Worm (Caenorhabditis elegans) whole organism, L4 larva: Measurements from ENCODE around the gene sur-5.

Experiments
- F10B5.3 ChIP-seq: sonication (generic microtip); optimal IDR thresholded peaks from 2 replicates; lab custom pipeline; 2016; ENCODE audit warnings: mild to moderate bottlenecking, missing genetic modification characterization, missing compliant biosample characterization
- F44E2.7 ChIP-seq: fragments of 200-800 bp; sonication (Bioruptor generic); IDR thresholded peaks from 2 replicates; pipeline ENCODE4 v2.1.2; 2022; ENCODE audit warnings: missing genetic modification characterization, missing compliant biosample characterization
- F49E8.2 ChIP-seq: sonication (generic microtip); optimal IDR thresholded peaks from 2 replicates; lab custom pipeline; 2016; ENCODE audit warnings: missing compliant biosample characterization, mild to moderate bottlenecking, missing genetic modification characterization, borderline replicate concordance
- R02D3.7 ChIP-seq: fragments of 150-350 bp; sonication (generic microtip); optimal IDR thresholded peaks from 3 replicates; lab custom pipeline; 2014; ENCODE audit warnings: missing biosample characterization, missing genetic modification characterization
- T20F7.1 ChIP-seq: fragments of 200-800 bp; sonication (Bioruptor generic); optimal IDR thresholded peaks from 2 replicates; lab custom pipeline; 2018; ENCODE audit warnings: mild to moderate bottlenecking, missing genetic modification characterization, missing compliant biosample characterization
- ZK337.2 ChIP-seq: fragments of 200-800 bp; sonication (Bioruptor generic); IDR thresholded peaks from 2 replicates; pipeline ENCODE4 v1.3.6; 2022; ENCODE audit warnings: missing genetic modification reagents, missing genetic modification characterization, missing compliant biosample characterization
- aha-1 ChIP-seq: fragments of 150-350 bp; peaks from one replicate; lab custom pipeline; 2014; ENCODE audit warnings: missing biosample characterization, missing genetic modification characterization
- aly-2 ChIP-seq: sonication (generic microtip); optimal IDR thresholded peaks from 2 replicates; lab custom pipeline; 2018; ENCODE audit warnings: missing biosample characterization, missing genetic modification characterization
- ceh-20 ChIP-seq: fragments of 200-800 bp; sonication (Bioruptor generic); IDR thresholded peaks from 2 replicates; pipeline ENCODE4 v1.3.6; 2022; ENCODE audit warnings: missing genetic modification reagents, missing genetic modification characterization, missing compliant biosample characterization
- ceh-44 ChIP-seq: fragments of 200-800 bp; sonication (Bioruptor generic); IDR thresholded peaks from 2 replicates; pipeline ENCODE4 v1.3.6; 2022; ENCODE audit warnings: missing genetic modification reagents, missing genetic modification characterization, missing compliant biosample characterization
- ceh-62 ChIP-seq: sonication (generic microtip); optimal IDR thresholded peaks from 2 replicates; lab custom pipeline; 2017; ENCODE audit warnings: missing biosample characterization, missing genetic modification characterization
- cey-2 ChIP-seq: sonication (generic microtip); optimal IDR thresholded peaks from 3 replicates; lab custom pipeline; 2017; ENCODE audit warnings: missing genetic modification characterization, mild to moderate bottlenecking, missing compliant biosample characterization, antibody characterized with exemption, borderline replicate concordance; ENCODE audit not compliant: insufficient read depth
- daf-16 ChIP-seq, 3 experiments: sonication (generic microtip); optimal IDR thresholded peaks; 2 replicates each; lab custom pipeline; 2016 to 2017; ENCODE audit warnings: missing genetic modification characterization in 3 of 3, missing genetic modification reagents in 3 of 3, mild to moderate bottlenecking in 2 of 3, missing compliant biosample characterization in 2 of 3, missing biosample characterization in 1 of 3, moderate library complexity in 1 of 3
- dmd-8 ChIP-seq: fragments of 200-800 bp; sonication (Bioruptor generic); IDR thresholded peaks from 2 replicates; pipeline ENCODE4 v1.3.6; 2022; ENCODE audit warnings: missing genetic modification characterization, missing compliant biosample characterization
- dmd-9 ChIP-seq: fragments of 200-800 bp; sonication (Bioruptor generic); IDR thresholded peaks from 2 replicates; pipeline ENCODE4 v1.3.6; 2022; ENCODE audit warnings: missing genetic modification reagents, missing genetic modification characterization, missing compliant biosample characterization
- duxl-1 ChIP-seq: sonication (generic microtip); optimal IDR thresholded peaks from 2 replicates; lab custom pipeline; 2016; ENCODE audit warnings: mild to moderate bottlenecking, missing genetic modification characterization, moderate library complexity, missing compliant biosample characterization; ENCODE audit not compliant: poor library complexity
- dve-1 ChIP-seq: sonication (generic microtip); optimal IDR thresholded peaks from 2 replicates; lab custom pipeline; 2017; ENCODE audit warnings: antibody characterized with exemption, mild to moderate bottlenecking, missing genetic modification characterization, missing compliant biosample characterization; ENCODE audit not compliant: insufficient read depth
- egl-27 ChIP-seq: sonication (generic microtip); optimal IDR thresholded peaks from 3 replicates; lab custom pipeline; 2017; ENCODE audit warnings: missing biosample characterization, missing genetic modification reagents, missing genetic modification characterization
- gei-8 ChIP-seq: fragments of 200-800 bp; sonication (Bioruptor generic); optimal IDR thresholded peaks from 2 replicates; lab custom pipeline; 2018; ENCODE audit warnings: mild to moderate bottlenecking, missing genetic modification characterization, missing compliant biosample characterization
- hlh-11 ChIP-seq: fragments of 200-800 bp; sonication (Bioruptor generic); optimal IDR thresholded peaks from 2 replicates; lab custom pipeline; 2018; ENCODE audit warnings: mild to moderate bottlenecking, missing genetic modification characterization, missing compliant biosample characterization
- hmg-1.1 ChIP-seq: fragments of 200-800 bp; sonication (Bioruptor generic); IDR thresholded peaks from 2 replicates; pipeline ENCODE4 v1.3.6; 2022; ENCODE audit warnings: missing genetic modification reagents, missing genetic modification characterization, missing compliant biosample characterization
- lim-7 ChIP-seq: fragments of 200-800 bp; sonication (Bioruptor generic); IDR thresholded peaks from 2 replicates; pipeline ENCODE4 v1.3.6; 2022; ENCODE audit warnings: missing genetic modification characterization, missing compliant biosample characterization
- lin-39 ChIP-seq: fragments of 150-350 bp; optimal IDR thresholded peaks from 2 replicates; lab custom pipeline; 2014; ENCODE audit warnings: missing biosample characterization, missing genetic modification reagents, missing genetic modification characterization
- mdt-29 ChIP-seq: fragments of 200-800 bp; sonication (Bioruptor generic); IDR thresholded peaks from 2 replicates; pipeline ENCODE4 v1.3.6; 2022; ENCODE audit warnings: missing genetic modification reagents, missing genetic modification characterization, missing compliant biosample characterization
- mxl-3 ChIP-seq: fragments of 200-800 bp; sonication (Bioruptor generic); optimal IDR thresholded peaks from 2 replicates; lab custom pipeline; 2018; ENCODE audit warnings: mild to moderate bottlenecking, missing genetic modification characterization, missing compliant biosample characterization
- nhr-102 ChIP-seq: sonication (generic microtip); optimal IDR thresholded peaks from 2 replicates; lab custom pipeline; 2016; ENCODE audit warnings: mild to moderate bottlenecking, missing genetic modification characterization, moderate library complexity, missing compliant biosample characterization
- nhr-28 ChIP-seq: fragments of 150-350 bp; optimal IDR thresholded peaks from 2 replicates; lab custom pipeline; 2014; ENCODE audit warnings: missing biosample characterization, missing genetic modification characterization
- nhr-41 ChIP-seq: fragments of 200-800 bp; sonication (Bioruptor generic); IDR thresholded peaks from 2 replicates; pipeline ENCODE4 v1.3.6; 2022; ENCODE audit warnings: missing genetic modification reagents, missing genetic modification characterization, missing compliant biosample characterization
- nhr-6 ChIP-seq: fragments of 150-350 bp; optimal IDR thresholded peaks from 2 replicates; lab custom pipeline; 2014; ENCODE audit warnings: missing biosample characterization, missing genetic modification characterization
- nhr-76 ChIP-seq: fragments of 150-350 bp; optimal IDR thresholded peaks from 2 replicates; lab custom pipeline; 2014; ENCODE audit warnings: missing biosample characterization, missing genetic modification characterization
- nhr-77 ChIP-seq: fragments of 150-350 bp; optimal IDR thresholded peaks from 2 replicates; lab custom pipeline; 2014; ENCODE audit warnings: missing biosample characterization, missing genetic modification characterization
- pha-4 ChIP-seq, 2 experiments: fragments of 150-350 bp in 1 of 2; fragments of 200-800 bp in 1 of 2; sonication (Bioruptor generic) in 1 of 2; IDR thresholded peaks in 1 of 2; optimal IDR thresholded peaks in 1 of 2; 2 replicates each; pipeline versions ENCODE4 v1.3.6 to Lab custom; 2014 to 2022; ENCODE audit warnings: missing genetic modification characterization in 2 of 2, missing genetic modification reagents in 2 of 2, missing biosample characterization in 1 of 2, missing compliant biosample characterization in 1 of 2
- pqm-1 ChIP-seq: sonication (generic microtip); optimal IDR thresholded peaks from 2 replicates; lab custom pipeline; 2017; ENCODE audit warnings: missing biosample characterization, missing genetic modification characterization
- skn-1 ChIP-seq: fragments of 150-350 bp; optimal IDR thresholded peaks from 2 replicates; lab custom pipeline; 2014; ENCODE audit warnings: missing biosample characterization, missing genetic modification characterization
- snpc-1.2 ChIP-seq: fragments of 200-800 bp; sonication (Bioruptor generic); IDR thresholded peaks from 2 replicates; pipeline ENCODE4 v1.3.6; 2022; ENCODE audit warnings: missing genetic modification reagents, missing genetic modification characterization, missing compliant biosample characterization
- snpc-4 ChIP-seq: fragments of 150-350 bp; optimal IDR thresholded peaks from 2 replicates; lab custom pipeline; 2014; ENCODE audit warnings: missing biosample characterization, missing genetic modification characterization
- spr-1 ChIP-seq: sonication (generic microtip); optimal IDR thresholded peaks from 2 replicates; lab custom pipeline; 2016; ENCODE audit warnings: mild to moderate bottlenecking, missing genetic modification characterization, missing compliant biosample characterization
- tag-97 ChIP-seq: fragments of 200-800 bp; sonication (Bioruptor generic); IDR thresholded peaks from 2 replicates; pipeline ENCODE4 v1.3.6; 2022; ENCODE audit warnings: missing genetic modification characterization, missing compliant biosample characterization
- vab-7 ChIP-seq: fragments of 200-800 bp; sonication (Bioruptor generic); IDR thresholded peaks from 2 replicates; pipeline ENCODE4 v1.3.6; 2022; ENCODE audit warnings: missing genetic modification reagents, missing genetic modification characterization, missing compliant biosample characterization
- zag-1 ChIP-seq: fragments of 150-350 bp; optimal IDR thresholded peaks from 2 replicates; lab custom pipeline; 2014; ENCODE audit warnings: missing biosample characterization, missing genetic modification characterization
- zip-11 ChIP-seq: fragments of 200-800 bp; sonication (Bioruptor generic); IDR thresholded peaks from 2 replicates; pipeline ENCODE4 v1.3.6; 2022; ENCODE audit warnings: missing genetic modification characterization, missing compliant biosample characterization
- ztf-11 ChIP-seq: fragments of 150-350 bp; optimal IDR thresholded peaks from 2 replicates; lab custom pipeline; 2014; ENCODE audit warnings: missing biosample characterization, missing genetic modification characterization
- ztf-7 ChIP-seq: fragments of 150-350 bp; optimal IDR thresholded peaks from 2 replicates; lab custom pipeline; 2014; ENCODE audit warnings: missing biosample characterization, missing genetic modification characterization

The sur-5 gene

DNA sequence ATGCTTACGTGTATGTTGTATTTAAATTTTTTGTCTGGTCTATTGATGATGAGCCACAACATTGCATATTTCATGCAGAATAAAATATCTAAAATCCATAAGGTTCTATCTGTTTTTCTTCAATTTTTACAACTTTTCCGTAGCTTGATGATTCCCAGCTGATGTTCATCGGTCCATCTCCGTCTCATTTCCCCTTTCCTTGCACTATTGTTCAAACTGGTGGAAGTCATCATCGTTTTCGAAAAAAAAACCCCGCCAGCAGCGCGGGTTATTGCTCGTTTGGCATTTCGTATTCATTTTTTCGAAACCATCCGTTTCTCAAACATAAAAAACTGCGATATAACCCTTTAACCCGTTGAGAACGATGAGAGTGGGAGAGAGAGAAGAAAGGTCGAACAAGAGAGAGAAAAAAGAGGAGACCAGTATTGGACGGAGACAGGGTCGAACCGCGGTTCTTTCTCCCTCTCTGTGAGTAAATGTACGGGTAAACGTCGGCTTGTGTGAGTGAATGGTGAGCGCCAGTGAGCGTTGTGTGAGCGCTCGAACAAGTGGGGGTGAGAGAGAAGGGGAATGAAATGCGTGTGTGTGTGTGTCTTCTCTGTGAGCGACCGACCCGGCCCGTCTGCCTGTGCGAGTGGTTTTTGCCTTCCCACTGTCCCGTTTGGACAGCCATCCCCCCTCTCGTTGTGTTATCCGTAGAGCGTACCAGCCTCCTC lies 40.6 kb downstream of the sur-5 start (continued):
- TF ChIP-seq ceh-20 (peak; percentile 91), vab-7 (peak; percentile 65), lin-39 (tag; lab: Kevin White, UChicago) (no peak), zag-1 (no peak), ceh-44 (no peak), F44E2.7 (GFP tag; lab: Robert Waterston, UW) (no peak), T20F7.1 (GFP tag; lab: Kevin White, UChicago) (no peak)

DNA sequence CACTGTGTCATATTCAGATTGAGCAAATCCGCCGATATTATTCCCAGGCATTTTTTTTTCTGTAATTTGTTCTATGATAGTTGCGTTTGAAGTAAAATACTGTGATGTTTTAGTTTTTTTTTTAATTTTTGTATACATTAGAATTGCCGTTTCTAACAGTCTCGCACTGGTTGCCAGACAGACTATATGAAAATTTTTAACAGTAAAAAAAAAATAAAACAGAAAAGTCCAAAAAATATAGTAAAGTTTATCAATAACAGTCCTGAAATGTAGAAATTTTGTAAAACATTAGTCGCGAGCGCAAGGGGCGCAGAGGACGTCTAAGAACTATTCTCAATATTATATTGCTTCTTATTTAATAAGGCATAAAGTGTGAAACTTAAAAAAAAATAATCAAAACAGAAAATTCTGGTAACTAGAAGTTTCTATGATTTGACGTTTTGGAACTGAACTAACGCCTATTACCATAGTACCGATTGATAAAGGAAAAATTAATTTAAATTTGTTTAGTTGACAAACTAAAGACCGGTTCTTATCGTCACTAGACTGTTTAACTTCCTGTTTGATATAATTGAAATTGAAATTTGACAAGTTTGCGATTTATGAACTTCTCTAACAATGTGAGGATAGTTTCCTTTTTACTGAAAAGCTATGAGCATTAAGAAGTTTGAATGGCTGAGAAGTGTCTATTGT lies 44.9 kb downstream of the sur-5 start, which contains the start of gene lact-1:
Gene lact-1 (minus strand): TSS at position 51 of the 693 bp plus-strand sequence.
- TF ChIP-seq ceh-62 (tag; lab: Kevin White, UChicago) = no peak
- TF ChIP-seq dve-1 = peak; percentile 27
- no peak for TF ChIP-seq nhr-41 (GFP tag; lab: Robert Waterston, UW)
- peak; percentile 38 for TF ChIP-seq pqm-1 (tag; lab: Kevin White, UChicago)
- peak; percentile 55 for TF ChIP-seq aha-1 (tag; lab: Kevin White, UChicago)
- no peak for TF ChIP-seq snpc-1.2
- no peak for TF ChIP-seq nhr-76
- peak; percentile 32 for TF ChIP-seq T20F7.1 (GFP tag; lab: Kevin White, UChicago)
- TF ChIP-seq daf-16 (GFP tag; optimal IDR thresholded peaks at IDR 0.05; lab: Kevin White, UChicago) = no peak
- TF ChIP-seq daf-16 (tag; optimal IDR thresholded peaks at IDR 0.05; lab: Kevin White, UChicago) = peak; percentile 61
- TF ChIP-seq snpc-4 = no peak

ce11 chrX:7256891-7257290 lies 48.5 kb downstream of the sur-5 start, which contains the start of gene F46H5.5:
Gene F46H5.5 (minus strand): TSS chrX:7256991.
- TF ChIP-seq nhr-6 (tag; lab: Kevin White, UChicago) = no peak
- no peak for TF ChIP-seq ztf-11 (tag; lab: Kevin White, UChicago)
- TF ChIP-seq dmd-9 (GFP tag; lab: Robert Waterston, UW) = no peak
- TF ChIP-seq T20F7.1 (GFP tag; lab: Kevin White, UChicago) = no peak
- no peak for TF ChIP-seq zip-11 (GFP tag; lab: Robert Waterston, UW)
- TF ChIP-seq F10B5.3 (tag; lab: Kevin White, UChicago) = no peak
- TF ChIP-seq egl-27 (tag; lab: Kevin White, UChicago) = no peak
- no peak for TF ChIP-seq pha-4 (GFP tag; IDR thresholded peaks at IDR 0.05; lab: Robert Waterston, UW)
- TF ChIP-seq pha-4 (tag; optimal IDR thresholded peaks at IDR 0.05; lab: Kevin White, UChicago) = no peak
- no peak for TF ChIP-seq snpc-4
- TF ChIP-seq lim-7 = no peak
- TF ChIP-seq hmg-1.1 (GFP tag; lab: Robert Waterston, UW) = no peak
- TF ChIP-seq dmd-8 (GFP tag; lab: Robert Waterston, UW) = no peak
- no peak for TF ChIP-seq F49E8.2 (tag; lab: Kevin White, UChicago)
- TF ChIP-seq gei-8 (GFP tag; lab: Kevin White, UChicago) = no peak

DNA sequence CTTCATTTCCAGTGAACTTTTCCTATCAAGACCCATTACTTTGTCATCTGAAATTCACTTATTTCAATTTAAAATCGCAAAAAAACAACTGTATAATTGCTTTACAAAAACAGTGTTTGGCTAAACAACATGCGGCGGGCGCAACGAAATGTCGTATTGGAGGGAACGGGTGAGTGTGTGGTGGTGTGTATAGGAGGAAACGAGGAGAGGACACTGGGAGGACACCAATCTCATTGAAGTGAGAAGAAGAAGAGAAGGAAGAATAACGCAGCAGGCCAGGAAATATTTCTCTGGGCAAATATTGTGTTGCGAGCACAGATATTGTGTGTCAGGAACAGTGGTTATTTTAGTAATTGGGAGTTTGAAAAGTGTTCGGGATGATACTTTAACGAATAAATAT lies 50.8 kb downstream of the sur-5 start, which contains the start of gene F46H5.4:
Gene F46H5.4 (minus strand): TSS at position 53 of the 400 bp plus-strand sequence.
- no peak for TF ChIP-seq ceh-62 (tag; lab: Kevin White, UChicago)
- TF ChIP-seq cey-2 (tag; lab: Kevin White, UChicago) = no peak
- no peak for TF ChIP-seq R02D3.7 (tag; lab: Kevin White, UChicago)
- TF ChIP-seq nhr-6 (tag; lab: Kevin White, UChicago) = peak; percentile 4
- peak; percentile 25 for TF ChIP-seq hlh-11 (tag; lab: Kevin White, UChicago)
- peak; percentile 60 for TF ChIP-seq hmg-1.1 (GFP tag; lab: Robert Waterston, UW)
- TF ChIP-seq dve-1 = peak; percentile 12
- no peak for TF ChIP-seq tag-97 (GFP tag; lab: Robert Waterston, UW)
- TF ChIP-seq dmd-9 (GFP tag; lab: Robert Waterston, UW) = no peak
- TF ChIP-seq spr-1 (tag; lab: Kevin White, UChicago) = no peak
- peak; percentile 29 for TF ChIP-seq nhr-28 (tag; lab: Kevin White, UChicago)
- no peak for TF ChIP-seq nhr-77
- peak; percentile 18 for TF ChIP-seq mxl-3 (GFP tag; lab: Kevin White, UChicago)
- TF ChIP-seq nhr-102 = no peak
- peak; percentile 88 for TF ChIP-seq T20F7.1 (GFP tag; lab: Kevin White, UChicago)
- TF ChIP-seq ZK337.2 = no peak
- no peak for TF ChIP-seq egl-27 (tag; lab: Kevin White, UChicago)
- TF ChIP-seq mdt-29 (GFP tag; lab: Robert Waterston, UW) = no peak
- TF ChIP-seq ztf-7 (tag; lab: Kevin White, UChicago) = no peak
- TF ChIP-seq skn-1 (tag; lab: Kevin White, UChicago) = no peak
- no peak for TF ChIP-seq aly-2 (tag; lab: Kevin White, UChicago)
- no peak for TF ChIP-seq duxl-1
